Worm (Caenorhabditis elegans) whole organism, young adult: ENCODE measurements around the gene K10G6.5.

Source experiments
- C06A6.2 ChIP-seq: fragments of 200-800 bp; sonication (Bioruptor generic); conservative IDR thresholded peaks from 2 replicates; pipeline ENCODE4 v1.3.6; 2022; ENCODE audit warnings: missing genetic modification characterization, missing compliant biosample characterization
- egl-18 ChIP-seq: fragments of 200-800 bp; sonication (Bioruptor generic); IDR thresholded peaks from 2 replicates; pipeline ENCODE4 v1.3.6; 2022; ENCODE audit warnings: missing genetic modification reagents, missing genetic modification characterization, missing compliant biosample characterization
- hsf-1 ChIP-seq: fragments of 200-800 bp; sonication (Bioruptor generic); IDR thresholded peaks from 2 replicates; pipeline ENCODE4 v1.3.6; 2022; ENCODE audit warnings: missing genetic modification reagents, missing genetic modification characterization, missing compliant biosample characterization
- nfya-1 ChIP-seq: sonication (generic microtip); optimal IDR thresholded peaks from 2 replicates; lab custom pipeline; 2017; ENCODE audit warnings: antibody characterized with exemption, missing compliant biosample characterization, missing genetic modification characterization, borderline replicate concordance; ENCODE audit not compliant: insufficient read depth
- nhr-179 ChIP-seq: sonication (generic microtip); optimal IDR thresholded peaks from 2 replicates; lab custom pipeline; 2016; ENCODE audit warnings: mild to moderate bottlenecking, missing genetic modification characterization, missing compliant biosample characterization

ce11 chrII:3989627-3990367 is 2.7 kb downstream of the K10G6.5 start, which contains the start of gene Y14H12A.2:
- no peak for TF ChIP-seq nhr-179
- no peak for TF ChIP-seq nfya-1
- TF ChIP-seq C06A6.2 (GFP tag; lab: Robert Waterston, UW): no peak
- no peak for TF ChIP-seq hsf-1 (GFP tag; lab: Robert Waterston, UW)
- TF ChIP-seq egl-18 (GFP tag; lab: Robert Waterston, UW): no peak
